Fruit fly (Drosophila melanogaster) whole organism: ENCODE measurements around the gene TfIIA-S.

Experiments
- CG8478 ChIP-seq: fragments of >200 bp; optimal IDR thresholded peaks from 2 replicates; lab custom pipeline; 2018; ENCODE audit warnings: inconsistent platforms
- Dll ChIP-seq: fragments of >200 bp; optimal IDR thresholded peaks from 2 replicates; lab custom pipeline; 2017
- EcR ChIP-seq, 2 experiments: fragments of >200 bp; optimal IDR thresholded peaks; 2 replicates each; lab custom pipeline; 2017; ENCODE audit warnings: missing biosample characterization in 2 of 2, missing genetic modification characterization in 2 of 2, missing genetic modification reagents in 2 of 2
- usp ChIP-seq: fragments of >200 bp; optimal IDR thresholded peaks from 2 replicates; lab custom pipeline; 2017; ENCODE audit warnings: missing biosample characterization, missing genetic modification characterization, mixed read lengths

DNA sequence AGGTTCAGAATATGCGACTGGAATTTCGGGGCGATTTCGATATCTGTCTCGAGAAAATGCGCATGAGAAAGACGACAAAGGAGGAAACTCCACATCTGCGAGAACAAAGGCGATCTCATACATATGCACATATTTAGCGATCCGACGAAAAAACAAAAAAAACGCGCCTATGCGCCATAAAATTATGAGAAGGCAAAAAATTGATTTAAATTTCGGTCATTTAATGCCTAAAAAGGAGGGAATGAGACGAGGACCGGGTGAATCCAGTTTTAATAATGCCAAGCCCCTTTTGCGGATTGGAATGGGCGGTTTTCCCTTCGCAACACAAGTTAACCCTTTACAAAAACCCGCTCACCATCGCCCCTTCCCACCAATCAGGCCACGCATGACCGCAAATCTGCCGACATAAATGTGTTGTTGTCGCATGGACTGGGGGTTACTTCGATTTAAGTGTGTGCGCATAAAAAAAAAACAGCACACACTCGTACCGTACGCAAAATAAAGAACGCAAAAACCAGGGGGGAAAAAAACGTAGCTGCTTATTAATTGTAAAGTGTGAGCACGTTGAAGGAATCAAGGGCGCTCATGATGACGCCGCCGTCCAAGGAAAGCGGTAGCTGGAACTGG, 23.7 kb upstream of the TfIIA-S start:
- TF ChIP-seq EcR (GFP tag; optimal IDR thresholded peaks at IDR 0.05; lab: Kevin White, UChicago) (no peak), usp (GFP tag; lab: Kevin White, UChicago) (no peak), Dll (lab: Kevin White, UChicago) (peak; percentile 68), CG8478 (lab: Kevin White, UChicago) (no peak)
